Worm (Caenorhabditis elegans) whole organism, young adult: ENCODE data around the gene F21A3.11.

ENCODE experiments used
- B0019.2 ChIP-seq: fragments of 200-800 bp; sonication (Bioruptor generic); conservative IDR thresholded peaks from 2 replicates; pipeline ENCODE4 v1.3.6; 2022; ENCODE audit warnings: missing genetic modification reagents, missing genetic modification characterization, missing compliant biosample characterization
- B0336.3 ChIP-seq: fragments of 200-800 bp; sonication (Bioruptor generic); IDR thresholded peaks from 2 replicates; pipeline ENCODE4 v1.3.6; 2022; ENCODE audit warnings: missing genetic modification characterization, missing compliant biosample characterization
- D2030.7 ChIP-seq: fragments of 200-800 bp; sonication (Bioruptor generic); IDR thresholded peaks from 2 replicates; pipeline ENCODE4 v1.3.6; 2022; ENCODE audit warnings: missing genetic modification reagents, missing genetic modification characterization, missing compliant biosample characterization
- F22D6.2 ChIP-seq: sonication (generic microtip); optimal IDR thresholded peaks from 2 replicates; lab custom pipeline; 2016; ENCODE audit warnings: mild to moderate bottlenecking, missing genetic modification characterization, missing compliant biosample characterization
- F23B12.7 ChIP-seq: sonication (generic microtip); optimal IDR thresholded peaks from 2 replicates; lab custom pipeline; 2017; ENCODE audit warnings: missing genetic modification characterization, mild to moderate bottlenecking, missing compliant biosample characterization, antibody characterized with exemption, moderate library complexity; ENCODE audit not compliant: insufficient read depth
- F33H1.4 ChIP-seq: fragments of 200-800 bp; sonication (Bioruptor generic); IDR thresholded peaks from 2 replicates; pipeline ENCODE4 v1.3.6; 2022; ENCODE audit warnings: missing genetic modification reagents, missing genetic modification characterization, missing compliant biosample characterization
- F52B5.7 ChIP-seq: sonication (generic microtip); optimal IDR thresholded peaks from 2 replicates; lab custom pipeline; 2016; ENCODE audit warnings: mild to moderate bottlenecking, missing genetic modification characterization, missing compliant biosample characterization
- K12H6.12 ChIP-seq: fragments of 200-800 bp; sonication (Bioruptor generic); optimal IDR thresholded peaks from 2 replicates; lab custom pipeline; 2018; ENCODE audit warnings: mild to moderate bottlenecking, missing genetic modification characterization, missing compliant biosample characterization
- T26A5.8 ChIP-seq: sonication (generic microtip); optimal IDR thresholded peaks from 2 replicates; lab custom pipeline; 2016; ENCODE audit warnings: missing genetic modification characterization, missing compliant biosample characterization
- Y53G8AR.9 ChIP-seq: fragments of 200-800 bp; sonication (Bioruptor generic); conservative IDR thresholded peaks from 2 replicates; pipeline ENCODE4 v1.3.6; 2022; ENCODE audit warnings: missing genetic modification reagents, missing genetic modification characterization, missing compliant biosample characterization
- Y56A3A.18 ChIP-seq: fragments of 200-800 bp; sonication (Bioruptor generic); IDR thresholded peaks from 2 replicates; pipeline ENCODE4 v1.3.6; 2022; ENCODE audit warnings: missing genetic modification reagents, missing genetic modification characterization, missing compliant biosample characterization
- Y95B8A.8 ChIP-seq: fragments of 200-800 bp; sonication (Bioruptor generic); IDR thresholded peaks from 2 replicates; pipeline ENCODE4 v1.3.6; 2022; ENCODE audit warnings: missing genetic modification reagents, missing genetic modification characterization, missing compliant biosample characterization
- ama-1 ChIP-seq, 3 experiments: fragments of 150-350 bp in 1 of 3; sonication (generic microtip) in 2 of 3; optimal IDR thresholded peaks; 2 replicates each; lab custom pipeline; 2014 to 2018; ENCODE audit warnings: missing biosample characterization in 2 of 3, missing genetic modification characterization in 2 of 3, missing genetic modification reagents in 2 of 3
- atf-7 ChIP-seq: sonication (generic microtip); optimal IDR thresholded peaks from 2 replicates; lab custom pipeline; 2017; ENCODE audit warnings: mild to moderate bottlenecking, missing genetic modification characterization, missing compliant biosample characterization
- athp-1 ChIP-seq: sonication (generic microtip); optimal IDR thresholded peaks from 2 replicates; lab custom pipeline; 2017; ENCODE audit warnings: mild to moderate bottlenecking, missing genetic modification characterization, missing compliant biosample characterization
- attf-3 ChIP-seq: fragments of 200-800 bp; sonication (Bioruptor generic); conservative IDR thresholded peaks from 2 replicates; pipeline ENCODE4 v1.3.6; 2022; ENCODE audit warnings: missing genetic modification reagents, missing genetic modification characterization, missing compliant biosample characterization
- attf-5 ChIP-seq: fragments of 200-800 bp; sonication (Bioruptor generic); optimal IDR thresholded peaks from 2 replicates; lab custom pipeline; 2018; ENCODE audit warnings: mild to moderate bottlenecking, missing genetic modification characterization, missing compliant biosample characterization
- attf-6 ChIP-seq: fragments of 200-800 bp; sonication (Bioruptor generic); IDR thresholded peaks from 2 replicates; pipeline ENCODE4 v1.3.6; 2022; ENCODE audit warnings: missing genetic modification reagents, missing genetic modification characterization, missing compliant biosample characterization
- cebp-2 ChIP-seq: fragments of 200-800 bp; sonication (Bioruptor generic); IDR thresholded peaks from 2 replicates; pipeline ENCODE4 v1.3.6; 2022; ENCODE audit warnings: missing genetic modification characterization, missing compliant biosample characterization
- ceh-100 ChIP-seq: fragments of 200-800 bp; sonication (Bioruptor generic); IDR thresholded peaks from 2 replicates; pipeline ENCODE4 v1.3.6; 2022; ENCODE audit warnings: missing genetic modification reagents, missing genetic modification characterization, missing compliant biosample characterization
- ceh-27 ChIP-seq: fragments of 200-800 bp; sonication (Bioruptor generic); optimal IDR thresholded peaks from 2 replicates; lab custom pipeline; 2018; ENCODE audit warnings: mild to moderate bottlenecking, missing genetic modification characterization, moderate library complexity, missing compliant biosample characterization
- dox-1 ChIP-seq: fragments of 200-800 bp; sonication (Bioruptor generic); IDR thresholded peaks from 2 replicates; pipeline ENCODE4 v1.3.6; 2022; ENCODE audit warnings: missing genetic modification reagents, missing genetic modification characterization, missing compliant biosample characterization
- dpl-1 ChIP-seq: fragments of 150-350 bp; optimal IDR thresholded peaks from 2 replicates; lab custom pipeline; 2014; ENCODE audit warnings: missing biosample characterization, missing genetic modification reagents, missing genetic modification characterization
- hmg-1.2 ChIP-seq: fragments of 200-800 bp; sonication (Bioruptor generic); IDR thresholded peaks from 2 replicates; pipeline ENCODE4 v1.3.6; 2022; ENCODE audit warnings: missing genetic modification reagents, missing genetic modification characterization, missing compliant biosample characterization
- hmg-20 ChIP-seq: fragments of 200-800 bp; sonication (Bioruptor generic); IDR thresholded peaks from 2 replicates; pipeline ENCODE4 v1.3.6; 2022; ENCODE audit warnings: missing genetic modification reagents, missing genetic modification characterization, missing compliant biosample characterization
- lin-35 ChIP-seq, 3 experiments: fragments of 150-350 bp in 2 of 3; sonication (generic microtip) in 1 of 3; optimal IDR thresholded peaks; 2 replicates each; lab custom pipeline; 2014 to 2018; ENCODE audit warnings: missing biosample characterization in 3 of 3, missing genetic modification characterization in 3 of 3, missing genetic modification reagents in 3 of 3
- lin-40 ChIP-seq: sonication (generic microtip); optimal IDR thresholded peaks from 2 replicates; lab custom pipeline; 2016; ENCODE audit warnings: missing genetic modification characterization, mild to moderate bottlenecking, missing compliant biosample characterization, missing genotype, missing genetic modification reagents
- madf-3 ChIP-seq: fragments of 200-800 bp; sonication (Bioruptor generic); IDR thresholded peaks from 2 replicates; pipeline ENCODE4 v1.3.6; 2022; ENCODE audit warnings: missing genetic modification reagents, missing genetic modification characterization, missing compliant biosample characterization
- madf-6 ChIP-seq: fragments of 200-800 bp; sonication (Bioruptor generic); IDR thresholded peaks from 2 replicates; pipeline ENCODE4 v1.3.6; 2022; ENCODE audit warnings: missing genetic modification reagents, missing genetic modification characterization, missing compliant biosample characterization
- madf-8 ChIP-seq: fragments of 200-800 bp; sonication (Bioruptor generic); conservative IDR thresholded peaks from 2 replicates; pipeline ENCODE4 v1.3.6; 2022; ENCODE audit warnings: missing genetic modification reagents, missing genetic modification characterization, missing compliant biosample characterization
- mcd-1 ChIP-seq: fragments of 200-800 bp; sonication (Bioruptor generic); IDR thresholded peaks from 2 replicates; pipeline ENCODE4 v1.3.6; 2022; ENCODE audit warnings: missing genetic modification reagents, missing genetic modification characterization, missing compliant biosample characterization
- nfya-1 ChIP-seq: sonication (generic microtip); optimal IDR thresholded peaks from 2 replicates; lab custom pipeline; 2017; ENCODE audit warnings: antibody characterized with exemption, missing compliant biosample characterization, missing genetic modification characterization, borderline replicate concordance; ENCODE audit not compliant: insufficient read depth
- nhr-179 ChIP-seq: sonication (generic microtip); optimal IDR thresholded peaks from 2 replicates; lab custom pipeline; 2016; ENCODE audit warnings: mild to moderate bottlenecking, missing genetic modification characterization, missing compliant biosample characterization
- nhr-80 ChIP-seq: sonication (generic microtip); optimal IDR thresholded peaks from 2 replicates; lab custom pipeline; 2016; ENCODE audit warnings: missing genetic modification characterization, missing compliant biosample characterization
- rpc-1 ChIP-seq, 2 experiments: fragments of 150-350 bp in 1 of 2; sonication (generic microtip) in 1 of 2; optimal IDR thresholded peaks; 2 replicates each; lab custom pipeline; 2014 to 2018; ENCODE audit warnings: missing biosample characterization in 1 of 2, missing genetic modification characterization in 1 of 2, missing genetic modification reagents in 1 of 2, missing genotype in 1 of 2
- sea-2 ChIP-seq: fragments of 200-800 bp; sonication (Bioruptor generic); IDR thresholded peaks from 2 replicates; pipeline ENCODE4 v1.3.6; 2022; ENCODE audit warnings: missing genetic modification characterization, missing compliant biosample characterization
- snpc-1.1 ChIP-seq: sonication (generic microtip); optimal IDR thresholded peaks from 2 replicates; lab custom pipeline; 2017; ENCODE audit warnings: missing genetic modification characterization, mild to moderate bottlenecking, missing compliant biosample characterization, antibody characterized with exemption, moderate library complexity, missing genotype, missing genetic modification reagents; ENCODE audit not compliant: insufficient read depth
- snpc-1.3 ChIP-seq: sonication (generic microtip); optimal IDR thresholded peaks from 2 replicates; lab custom pipeline; 2017; ENCODE audit warnings: missing genetic modification characterization, mild to moderate bottlenecking, missing compliant biosample characterization, antibody characterized with exemption, moderate library complexity, missing genotype, missing genetic modification reagents; ENCODE audit not compliant: insufficient read depth
- snpc-3.4 ChIP-seq: sonication (generic microtip); optimal IDR thresholded peaks from 2 replicates; lab custom pipeline; 2017; ENCODE audit warnings: missing genetic modification characterization, mild to moderate bottlenecking, missing compliant biosample characterization, antibody characterized with exemption, moderate library complexity, missing genotype, missing genetic modification reagents
- snpc-4 ChIP-seq, 5 experiments: fragments of 150-350 bp in 1 of 5; sonication (generic microtip) in 4 of 5; optimal IDR thresholded peaks; 2 replicates each; lab custom pipeline; 2014 to 2018; ENCODE audit warnings: missing genetic modification characterization in 5 of 5, missing biosample characterization in 3 of 5, antibody characterized with exemption in 2 of 5, mild to moderate bottlenecking in 2 of 5, missing compliant biosample characterization in 2 of 5, missing genotype in 2 of 5, moderate library complexity in 2 of 5, missing genetic modification reagents in 1 of 5
- unc-62 ChIP-seq: fragments of 150-350 bp; optimal IDR thresholded peaks from 2 replicates; lab custom pipeline; 2014; ENCODE audit warnings: missing biosample characterization, missing genetic modification reagents, missing genetic modification characterization
- xnd-1 ChIP-seq: sonication (generic microtip); optimal IDR thresholded peaks from 2 replicates; lab custom pipeline; 2016; ENCODE audit warnings: missing genotype, missing genetic modification reagents, missing genetic modification characterization, missing compliant biosample characterization
- ztf-18 ChIP-seq: sonication (generic microtip); optimal IDR thresholded peaks from 2 replicates; lab custom pipeline; 2016; ENCODE audit warnings: missing genotype, mild to moderate bottlenecking, missing genetic modification characterization, missing compliant biosample characterization
- ztf-25 ChIP-seq: fragments of 200-800 bp; sonication (Bioruptor generic); IDR thresholded peaks from 2 replicates; pipeline ENCODE4 v1.3.6; 2022; ENCODE audit warnings: missing genetic modification reagents, missing genetic modification characterization, missing compliant biosample characterization

F21A3.11 gene

ce11 chrV:15511613-15512216 is 21.3 kb downstream of the F21A3.11 start, which contains the start of gene rpl-38 (continued):
- peak; percentile 99 for TF ChIP-seq F33H1.4 (GFP tag; lab: Robert Waterston, UW)
- TF ChIP-seq ceh-100 (GFP tag; lab: Robert Waterston, UW): peak; percentile 38; the same call in 1 of the 2 replicates
- peak; percentile 58; the same call in 1 of the 2 replicates for TF ChIP-seq madf-3 (GFP tag; lab: Robert Waterston, UW)
- TF ChIP-seq F22D6.2 (tag; lab: Kevin White, UChicago): no peak
- no peak for TF ChIP-seq T26A5.8 (tag; lab: Kevin White, UChicago)
- no peak for TF ChIP-seq snpc-4 (GFP tag; optimal IDR thresholded peaks at IDR 0.05; lab: Kevin White, UChicago)
- peak; percentile 68 to 79 (median 76) for TF ChIP-seq snpc-4 (tag; optimal IDR thresholded peaks at IDR 0.05; lab: Kevin White, UChicago)
- no peak for TF ChIP-seq athp-1
- peak; percentile 63 for TF ChIP-seq snpc-1.1
- peak; percentile 46; the same call in 1 of the 2 replicates for TF ChIP-seq attf-6 (GFP tag; lab: Robert Waterston, UW)
- peak; percentile 84 for TF ChIP-seq D2030.7
- peak; percentile 67 for TF ChIP-seq attf-3 (GFP tag; lab: Robert Waterston, UW)
- peak; percentile 78 for TF ChIP-seq lin-40
- no peak for TF ChIP-seq nhr-179
- peak; percentile 78 for TF ChIP-seq F23B12.7 (tag; lab: Kevin White, UChicago)
- peak; percentile 37; the same call in 1 of the 2 replicates for TF ChIP-seq B0019.2
- peak; percentile 75 for TF ChIP-seq mcd-1
- TF ChIP-seq dox-1 (GFP tag; lab: Robert Waterston, UW): peak; percentile 66
- TF ChIP-seq ztf-25 (GFP tag; lab: Robert Waterston, UW): no peak
- TF ChIP-seq ama-1 (optimal IDR thresholded peaks at IDR 0.05; lab: Kevin White, UChicago): no peak
- no peak for TF ChIP-seq ama-1 (GFP tag; optimal IDR thresholded peaks at IDR 0.05; lab: Kevin White, UChicago)
- peak; percentile 90 for TF ChIP-seq snpc-3.4 (tag; lab: Kevin White, UChicago)
- peak; percentile 40; the same call in 1 of the 2 replicates for TF ChIP-seq B0336.3
- TF ChIP-seq nfya-1: no peak
- peak; percentile 19; the same call in 1 of the 2 replicates for TF ChIP-seq hmg-20 (GFP tag; lab: Robert Waterston, UW)
- peak; percentile 49 for TF ChIP-seq madf-8 (GFP tag; lab: Robert Waterston, UW)
- TF ChIP-seq Y53G8AR.9 (GFP tag; lab: Robert Waterston, UW): peak; percentile 79
- TF ChIP-seq xnd-1: peak; percentile 70
- no peak for TF ChIP-seq Y56A3A.18 (GFP tag; lab: Robert Waterston, UW)
- TF ChIP-seq F52B5.7 (tag; lab: Kevin White, UChicago): no peak
- no peak for TF ChIP-seq atf-7 (tag; lab: Kevin White, UChicago)
- no peak for TF ChIP-seq rpc-1 (optimal IDR thresholded peaks at IDR 0.05; lab: Kevin White, UChicago)
- TF ChIP-seq rpc-1 (tag; optimal IDR thresholded peaks at IDR 0.05; lab: Kevin White, UChicago): peak; percentile 7
- peak; percentile 11 for TF ChIP-seq attf-5 (GFP tag; lab: Kevin White, UChicago)
- 0 out of 2 replicates have a peak, but pooled peaks have one; percentile 48 for TF ChIP-seq Y95B8A.8 (GFP tag; lab: Robert Waterston, UW)
- peak; percentile 91 for TF ChIP-seq madf-6 (GFP tag; lab: Robert Waterston, UW)
- no peak for TF ChIP-seq unc-62 (GFP tag; lab: Kevin White, UChicago)
- peak; percentile 31 for TF ChIP-seq ztf-18 (tag; lab: Kevin White, UChicago)
- peak; percentile 85 for TF ChIP-seq snpc-1.3 (tag; lab: Kevin White, UChicago)
- TF ChIP-seq nhr-80 (tag; lab: Kevin White, UChicago): no peak
- TF ChIP-seq cebp-2: no peak
- TF ChIP-seq ceh-27 (GFP tag; lab: Kevin White, UChicago): peak; percentile 62
- peak; percentile 63 for TF ChIP-seq hmg-1.2
- TF ChIP-seq lin-35 (GFP tag; optimal IDR thresholded peaks at IDR 0.05; lab: Kevin White, UChicago): peak in 1 of 3 experiments; percentile 81
- peak; percentile 52 for TF ChIP-seq dpl-1 (GFP tag; lab: Kevin White, UChicago)
- peak; percentile 30 for TF ChIP-seq K12H6.12 (tag; lab: Kevin White, UChicago)
- TF ChIP-seq sea-2 (GFP tag; lab: Robert Waterston, UW): no peak
